Fruit fly (Drosophila melanogaster) whole organism, embryonic: ENCODE results near the gene fw.

Source experiments
- ATbp ChIP-seq: fragments of 200-800 bp; sonication (Bioruptor generic); optimal IDR thresholded peaks from 2 replicates; lab custom pipeline; 2017; ENCODE audit warnings: missing biosample characterization, mild to moderate bottlenecking, missing genetic modification characterization, missing genetic modification reagents
- Ada2b ChIP-seq: fragments of 200-800 bp; sonication (Bioruptor generic); IDR thresholded peaks from 2 replicates; pipeline ENCODE4 v1.3.6; 2022; ENCODE audit warnings: missing biosample characterization, missing genetic modification characterization
- Awh ChIP-seq: fragments of 200-800 bp; sonication (Bioruptor generic); IDR thresholded peaks from 2 replicates; pipeline ENCODE4, ENCODE4 v1.3.6; 2022; ENCODE audit warnings: missing biosample characterization, missing genetic modification characterization
- BEAF-32 ChIP-seq: fragments of 200-800 bp; sonication (Bioruptor generic); optimal IDR thresholded peaks from 3 replicates; lab custom pipeline; 2017; ENCODE audit warnings: missing biosample characterization, missing genetic modification characterization, mild to moderate bottlenecking, moderate library complexity, missing genetic modification reagents
- CG10979 ChIP-seq: fragments of 200-800 bp; sonication (Bioruptor generic); optimal IDR thresholded peaks from 2 replicates; lab custom pipeline; 2018; ENCODE audit warnings: missing biosample characterization, mild to moderate bottlenecking, missing genetic modification characterization, moderate library complexity
- CG11696 ChIP-seq: fragments of 200-800 bp; sonication (Bioruptor generic); IDR thresholded peaks from 2 replicates; pipeline ENCODE4 v1.3.6; 2022; ENCODE audit warnings: missing biosample characterization, missing genetic modification characterization
- CG12391 ChIP-seq: fragments of 200-800 bp; sonication (Bioruptor generic); optimal IDR thresholded peaks from 3 replicates; lab custom pipeline; 2018; ENCODE audit warnings: missing biosample characterization, mild to moderate bottlenecking, missing genetic modification characterization, moderate library complexity
- CG13894 ChIP-seq: fragments of 200-800 bp; sonication (Bioruptor generic); optimal IDR thresholded peaks from 3 replicates; lab custom pipeline; 2018; ENCODE audit warnings: missing biosample characterization, mild to moderate bottlenecking, missing genetic modification characterization, moderate library complexity
- CG14014 ChIP-seq: fragments of 200-800 bp; sonication (Bioruptor generic); IDR thresholded peaks from 2 replicates; pipeline ENCODE4 v1.3.6; 2022; ENCODE audit warnings: missing biosample characterization, missing genetic modification characterization
- CG15514 ChIP-seq: fragments of 200-800 bp; sonication (Bioruptor generic); optimal IDR thresholded peaks from 3 replicates; lab custom pipeline; 2017; ENCODE audit warnings: missing biosample characterization, missing genetic modification characterization, mild to moderate bottlenecking, moderate library complexity, missing genetic modification reagents
- CG1603 ChIP-seq: fragments of 200-800 bp; sonication (Bioruptor generic); optimal IDR thresholded peaks from 2 replicates; lab custom pipeline; 2019; ENCODE audit warnings: missing biosample characterization, mild to moderate bottlenecking, missing genetic modification characterization, moderate library complexity
- CG16813 ChIP-seq: fragments of 200-800 bp; sonication (Bioruptor generic); IDR thresholded peaks from 3 replicates; pipeline ENCODE4 v1.3.6; 2022; ENCODE audit warnings: missing biosample characterization, missing genetic modification characterization; ENCODE audit not compliant: partially characterized antibody
- CG17385 ChIP-seq: fragments of 200-800 bp; sonication (Bioruptor generic); optimal IDR thresholded peaks from 3 replicates; lab custom pipeline; 2018; ENCODE audit warnings: missing biosample characterization, mild to moderate bottlenecking, missing genetic modification characterization
- CG2116 ChIP-seq: fragments of 200-800 bp; sonication (Bioruptor generic); optimal IDR thresholded peaks from 3 replicates; lab custom pipeline; 2018; ENCODE audit warnings: missing biosample characterization, mild to moderate bottlenecking, missing genetic modification characterization
- CG2129 ChIP-seq: fragments of 200-800 bp; sonication (Bioruptor generic); IDR thresholded peaks from 2 replicates; pipeline ENCODE4 v1.3.6; 2022; ENCODE audit warnings: missing biosample characterization, missing genetic modification characterization; ENCODE audit not compliant: partially characterized antibody
- CG2712 ChIP-seq: fragments of 200-800 bp; optimal IDR thresholded peaks from 3 replicates; lab custom pipeline; 2019; ENCODE audit warnings: missing biosample characterization, mild to moderate bottlenecking, missing genetic modification characterization, moderate library complexity
- CG4707 ChIP-seq: fragments of 200-800 bp; sonication (Bioruptor generic); optimal IDR thresholded peaks from 2 replicates; lab custom pipeline; 2018; ENCODE audit warnings: missing biosample characterization, mild to moderate bottlenecking, missing genetic modification characterization, moderate library complexity
- CG6654 ChIP-seq: fragments of 200-800 bp; sonication (Bioruptor generic); optimal IDR thresholded peaks from 2 replicates; lab custom pipeline; 2017; ENCODE audit warnings: missing biosample characterization, mild to moderate bottlenecking, missing genetic modification characterization
- CG6765 ChIP-seq: fragments of 200-800 bp; sonication (Bioruptor generic); optimal IDR thresholded peaks from 3 replicates; lab custom pipeline; 2017; ENCODE audit warnings: missing biosample characterization, mild to moderate bottlenecking, missing genetic modification characterization
- Ets65A ChIP-seq: fragments of 200-800 bp; sonication (Bioruptor generic); peaks from one replicate; lab custom pipeline; 2016; ENCODE audit warnings: missing biosample characterization, missing genetic modification characterization
- Ets97D ChIP-seq: fragments of 200-800 bp; sonication (Bioruptor generic); optimal IDR thresholded peaks from 3 replicates; lab custom pipeline; 2016; ENCODE audit warnings: missing biosample characterization, missing genetic modification characterization
- Fer1 ChIP-seq: fragments of 200-800 bp; sonication (Bioruptor generic); optimal IDR thresholded peaks from 2 replicates; lab custom pipeline; 2017; ENCODE audit warnings: missing biosample characterization, mild to moderate bottlenecking, missing genetic modification characterization
- HmgD ChIP-seq: fragments of 200-800 bp; sonication (Bioruptor generic); optimal IDR thresholded peaks from 3 replicates; lab custom pipeline; 2016; ENCODE audit warnings: missing biosample characterization, missing genetic modification characterization
- MTF-1 ChIP-seq: fragments of 200-800 bp; sonication (Bioruptor generic); optimal IDR thresholded peaks from 2 replicates; lab custom pipeline; 2018; ENCODE audit warnings: missing biosample characterization, mild to moderate bottlenecking, missing genetic modification characterization, borderline replicate concordance
- Med ChIP-seq: fragments of 200-800 bp; sonication (Bioruptor generic); peaks from one replicate; lab custom pipeline; 2016; ENCODE audit warnings: missing biosample characterization, missing genetic modification characterization, mild to moderate bottlenecking, inconsistent platforms, moderate library complexity
- PHDP ChIP-seq: fragments of 200-800 bp; sonication (Bioruptor generic); optimal IDR thresholded peaks from 3 replicates; lab custom pipeline; 2018; ENCODE audit warnings: missing biosample characterization, mild to moderate bottlenecking, missing genetic modification characterization, moderate library complexity
- Rfx ChIP-seq: fragments of 200-800 bp; sonication (Bioruptor generic); IDR thresholded peaks from 2 replicates; pipeline ENCODE4 v1.3.6; 2022; ENCODE audit warnings: missing biosample characterization, missing genetic modification characterization
- Sox102F ChIP-seq: fragments of 200-800 bp; sonication (Bioruptor generic); optimal IDR thresholded peaks from 2 replicates; lab custom pipeline; 2018; ENCODE audit warnings: missing biosample characterization, mild to moderate bottlenecking, missing genetic modification characterization, moderate library complexity
- Sry-δ ChIP-seq: fragments of 200-800 bp; sonication (Bioruptor generic); optimal IDR thresholded peaks from 2 replicates; lab custom pipeline; 2016; ENCODE audit warnings: missing biosample characterization, missing genetic modification characterization
- Trl ChIP-seq, 3 experiments: fragments of >200 bp in 2 of 3; fragments of 200-800 bp in 1 of 3; sonication (Bioruptor generic) in 1 of 3; optimal IDR thresholded peaks; 2 replicates in 1 of 3; 3 replicates in 2 of 3; lab custom pipeline; 2016 to 2017; ENCODE audit warnings: missing biosample characterization in 1 of 3, missing genetic modification characterization in 1 of 3
- Xrp1 ChIP-seq: fragments of 200-800 bp; sonication (Bioruptor generic); IDR thresholded peaks from 2 replicates; pipeline ENCODE4 v1.3.6; 2022; ENCODE audit warnings: missing biosample characterization, missing genetic modification characterization
- ci ChIP-seq: fragments of 200-800 bp; sonication (Bioruptor generic); IDR thresholded peaks from 3 replicates; pipeline ENCODE4 v1.3.6; 2022; ENCODE audit warnings: missing biosample characterization, missing genetic modification characterization
- fd64A ChIP-seq: fragments of 200-800 bp; sonication (Bioruptor generic); optimal IDR thresholded peaks from 3 replicates; lab custom pipeline; 2018; ENCODE audit warnings: missing biosample characterization, mild to moderate bottlenecking, missing genetic modification characterization
- lola ChIP-seq, 3 experiments: fragments of >200 bp in 2 of 3; fragments of 200-800 bp in 1 of 3; sonication (Bioruptor generic) in 1 of 3; optimal IDR thresholded peaks; 2 replicates each; lab custom pipeline; 2017 to 2019; ENCODE audit warnings: missing biosample characterization in 3 of 3, missing genetic modification characterization in 3 of 3, mild to moderate bottlenecking in 1 of 3, moderate library complexity in 1 of 3
- luna ChIP-seq: fragments of 200-800 bp; sonication (Bioruptor generic); optimal IDR thresholded peaks from 2 replicates; lab custom pipeline; 2016; ENCODE audit warnings: missing biosample characterization, missing genetic modification characterization
- mam ChIP-seq: fragments of 200-800 bp; sonication (Bioruptor generic); optimal IDR thresholded peaks from 3 replicates; lab custom pipeline; 2016; ENCODE audit warnings: missing biosample characterization, missing genetic modification characterization
- phol ChIP-seq: fragments of 200-800 bp; sonication (Bioruptor generic); optimal IDR thresholded peaks from 3 replicates; lab custom pipeline; 2018; ENCODE audit warnings: missing biosample characterization, mild to moderate bottlenecking, missing genetic modification characterization, moderate library complexity
- scrt ChIP-seq: fragments of 200-800 bp; sonication (Bioruptor generic); optimal IDR thresholded peaks from 2 replicates; lab custom pipeline; 2018; ENCODE audit warnings: missing biosample characterization, mild to moderate bottlenecking, missing genetic modification characterization, moderate library complexity
- sd ChIP-seq: fragments of 200-800 bp; sonication (Bioruptor generic); optimal IDR thresholded peaks from 3 replicates; lab custom pipeline; 2018; ENCODE audit warnings: missing biosample characterization, mild to moderate bottlenecking, missing genetic modification characterization, moderate library complexity
- sens-2 ChIP-seq: fragments of 200-800 bp; sonication (Bioruptor generic); IDR thresholded peaks from 2 replicates; pipeline ENCODE4 v1.3.6; 2022; ENCODE audit warnings: missing biosample characterization, missing genetic modification characterization
- stwl ChIP-seq: fragments of 200-800 bp; sonication (Bioruptor generic); optimal IDR thresholded peaks from 3 replicates; lab custom pipeline; 2018; ENCODE audit warnings: missing biosample characterization, mild to moderate bottlenecking, missing genetic modification characterization, moderate library complexity

fw gene

DNA sequence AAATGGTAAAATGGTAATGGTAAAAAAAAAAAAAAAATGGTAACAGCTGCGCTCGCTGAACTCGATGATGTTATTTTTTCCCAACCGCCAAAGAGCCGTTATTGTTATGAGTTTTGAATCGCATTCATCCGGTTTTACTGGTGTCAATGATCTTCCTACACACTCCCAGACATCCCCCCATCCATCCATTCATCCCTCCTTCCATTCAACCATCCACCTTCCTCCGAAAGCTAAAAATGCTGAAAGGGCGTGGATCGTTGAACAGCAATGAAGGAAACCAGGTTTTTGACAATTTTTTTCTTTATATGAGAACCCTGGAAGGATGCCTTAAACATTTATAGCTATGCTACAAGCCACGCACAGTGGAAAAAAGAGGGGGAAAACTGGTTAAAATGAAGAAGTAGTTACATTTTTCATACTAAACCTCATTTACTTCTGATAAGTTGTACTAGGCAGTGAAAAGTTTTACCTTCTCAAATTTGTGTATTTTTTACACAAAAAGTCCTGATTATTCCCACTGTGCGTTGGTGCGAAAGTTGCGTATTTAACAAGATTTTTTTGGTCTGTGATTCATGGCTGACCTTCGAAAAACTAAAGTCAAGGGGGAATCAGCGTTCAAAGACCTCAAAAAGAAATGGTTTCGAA lies 3.6 kb downstream of the fw start (continued):
- TF ChIP-seq CG10979 (tag; lab: Kevin White, UChicago) (peak; percentile 16), MTF-1 (GFP tag; lab: Kevin White, UChicago) (no peak), Rfx (GFP tag; lab: Robert Waterston, UW) (no peak), luna (no peak), ci (GFP tag; lab: Robert Waterston, UW) (0 out of 3 replicates have a peak, but pooled peaks have one; percentile 46), CG1603 (tag; lab: Kevin White, UChicago) (peak; percentile 37), sd (no peak), CG4707 (peak; percentile 40), lola (GFP tag; optimal IDR thresholded peaks at IDR 0.05; lab: Kevin White, UChicago) (no peak), CG17385 (GFP tag; lab: Kevin White, UChicago) (peak; percentile 7), CG2712 (peak; percentile 15), HmgD (GFP tag; lab: Kevin White, UChicago) (no peak), Xrp1 (GFP tag; lab: Robert Waterston, UW) (peak; percentile 52), CG12391 (peak; percentile 3), Fer1 (GFP tag; lab: Kevin White, UChicago) (no peak), Trl (optimal IDR thresholded peaks at IDR 0.05; lab: Kevin White, UChicago) (no peak), Trl (GFP tag; optimal IDR thresholded peaks at IDR 0.05; lab: Kevin White, UChicago) (no peak), ATbp (GFP tag; lab: Kevin White, UChicago) (peak; percentile 28), Med (GFP tag; lab: Kevin White, UChicago) (peak; percentile 70), Sox102F (GFP tag; lab: Kevin White, UChicago) (peak; percentile 48), mam (no peak), CG15514 (GFP tag; lab: Kevin White, UChicago) (no peak), CG6654 (GFP tag; lab: Kevin White, UChicago) (no peak), fd64A (GFP tag; lab: Kevin White, UChicago) (no peak), Ets65A (peak; percentile 51)

DNA sequence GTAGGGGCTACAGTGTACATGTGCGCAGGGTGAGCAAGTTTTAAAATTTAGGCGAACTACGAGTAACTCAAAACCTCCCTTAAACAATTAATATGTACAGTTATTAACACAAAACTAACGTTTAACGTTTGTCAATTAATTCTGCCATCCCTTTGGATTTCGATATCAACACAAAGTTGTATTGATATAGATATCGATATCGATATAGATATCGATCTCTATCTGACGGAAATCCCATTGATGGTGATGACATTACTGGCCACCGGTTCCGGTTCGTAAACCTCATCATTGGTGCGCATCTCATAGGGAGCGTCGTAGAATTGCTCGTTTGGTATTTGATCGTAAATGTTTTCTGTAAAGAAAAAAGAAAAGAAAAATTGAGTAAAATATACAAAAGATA lies 10.4 kb downstream of the fw start:
- TF ChIP-seq CG14014, result no peak
- TF ChIP-seq Med (GFP tag; lab: Kevin White, UChicago), result peak; percentile 0
- TF ChIP-seq CG11696 (GFP tag; lab: Robert Waterston, UW), result no peak
- TF ChIP-seq BEAF-32, result peak; percentile 25
- TF ChIP-seq phol (tag; lab: Kevin White, UChicago), result peak; percentile 14
- peak; percentile 95 for TF ChIP-seq stwl (tag; lab: Kevin White, UChicago)
- TF ChIP-seq Sry-δ (GFP tag; lab: Kevin White, UChicago), result peak; percentile 33
- TF ChIP-seq CG2116, result peak; percentile 68
- TF ChIP-seq PHDP (tag; lab: Kevin White, UChicago), result no peak
- TF ChIP-seq CG16813 (GFP tag; lab: Robert Waterston, UW), result no peak
- no peak for TF ChIP-seq Ada2b (GFP tag; lab: Robert Waterston, UW)
- no peak for TF ChIP-seq sens-2 (GFP tag; lab: Robert Waterston, UW)
- no peak for TF ChIP-seq CG13894
- peak; percentile 64 for TF ChIP-seq Ets97D
- peak; percentile 13; the same call in 1 of the 2 replicates for TF ChIP-seq CG2129 (GFP tag; lab: Robert Waterston, UW)
- TF ChIP-seq scrt, result no peak
- TF ChIP-seq Awh (GFP tag; lab: Robert Waterston, UW), result no peak
- TF ChIP-seq CG6765 (GFP tag; lab: Kevin White, UChicago), result no peak
- peak; percentile 67 for TF ChIP-seq CG15514 (GFP tag; lab: Kevin White, UChicago)
